Worm (Caenorhabditis elegans) whole organism, L3 larva: ENCODE measurements around the gene C47A4.3.

Experiments used
- aly-2 ChIP-seq: fragments of 150-350 bp; optimal IDR thresholded peaks from 2 replicates; lab custom pipeline; 2014; ENCODE audit warnings: missing biosample characterization, missing genetic modification characterization
- ceh-16 ChIP-seq: sonication (generic microtip); optimal IDR thresholded peaks from 2 replicates; lab custom pipeline; 2017; ENCODE audit warnings: missing biosample characterization, missing genetic modification characterization
- ceh-82 ChIP-seq: fragments of 150-350 bp; optimal IDR thresholded peaks from 2 replicates; lab custom pipeline; 2014; ENCODE audit warnings: missing biosample characterization, missing genetic modification characterization
- ceh-9 ChIP-seq: sonication (generic microtip); optimal IDR thresholded peaks from 2 replicates; lab custom pipeline; 2018; ENCODE audit warnings: missing biosample characterization, missing genetic modification characterization
- egl-27 ChIP-seq: sonication (generic microtip); optimal IDR thresholded peaks from 4 replicates; lab custom pipeline; 2017; ENCODE audit warnings: missing biosample characterization, missing genetic modification reagents, missing genetic modification characterization
- egl-5 ChIP-seq: fragments of 150-350 bp; optimal IDR thresholded peaks from 2 replicates; lab custom pipeline; 2017; ENCODE audit warnings: missing biosample characterization, missing genetic modification reagents, missing genetic modification characterization, inconsistent platforms
- elt-1 ChIP-seq: fragments of 150-350 bp; optimal IDR thresholded peaks from 2 replicates; lab custom pipeline; 2014; ENCODE audit warnings: missing biosample characterization, missing genetic modification characterization
- fkh-10 ChIP-seq: sonication (generic microtip); optimal IDR thresholded peaks from 2 replicates; lab custom pipeline; 2017; ENCODE audit warnings: missing biosample characterization, missing genetic modification reagents, missing genetic modification characterization
- fkh-2 ChIP-seq: fragments of 150-350 bp; optimal IDR thresholded peaks from 2 replicates; lab custom pipeline; 2014; ENCODE audit warnings: missing biosample characterization, missing genetic modification reagents, missing genetic modification characterization
- fos-1 ChIP-seq: fragments of 150-350 bp; optimal IDR thresholded peaks from 2 replicates; lab custom pipeline; 2014; ENCODE audit warnings: missing biosample characterization, missing genetic modification characterization
- hmg-11 ChIP-seq: sonication (generic microtip); optimal IDR thresholded peaks from 2 replicates; lab custom pipeline; 2016; ENCODE audit warnings: missing genetic modification characterization, missing compliant biosample characterization
- lin-39 ChIP-seq: fragments of 150-350 bp; optimal IDR thresholded peaks from 2 replicates; lab custom pipeline; 2018; ENCODE audit warnings: missing biosample characterization, missing genetic modification reagents, missing genetic modification characterization
- lsy-12 ChIP-seq: sonication (generic microtip); optimal IDR thresholded peaks from 2 replicates; lab custom pipeline; 2016; ENCODE audit warnings: mild to moderate bottlenecking, missing genetic modification characterization, missing compliant biosample characterization
- mdl-1 ChIP-seq: fragments of 150-350 bp; optimal IDR thresholded peaks from 2 replicates; lab custom pipeline; 2014; ENCODE audit warnings: missing biosample characterization, missing genetic modification characterization
- mml-1 ChIP-seq: fragments of 150-350 bp; sonication (generic microtip); optimal IDR thresholded peaks from 3 replicates; lab custom pipeline; 2014; ENCODE audit warnings: missing biosample characterization, missing genetic modification characterization
- nfya-1 ChIP-seq: sonication (generic microtip); optimal IDR thresholded peaks from 2 replicates; lab custom pipeline; 2017; ENCODE audit warnings: missing genetic modification characterization, mild to moderate bottlenecking, missing compliant biosample characterization, antibody characterized with exemption, moderate library complexity; ENCODE audit not compliant: insufficient read depth
- nhr-11 ChIP-seq: fragments of 150-350 bp; optimal IDR thresholded peaks from 2 replicates; lab custom pipeline; 2014; ENCODE audit warnings: missing biosample characterization, missing genetic modification characterization
- nhr-237 ChIP-seq: fragments of 150-350 bp; optimal IDR thresholded peaks from 2 replicates; lab custom pipeline; 2014; ENCODE audit warnings: missing biosample characterization, missing genetic modification characterization
- nhr-25 ChIP-seq: sonication (generic microtip); optimal IDR thresholded peaks from 2 replicates; lab custom pipeline; 2017; ENCODE audit warnings: missing biosample characterization, missing genetic modification characterization
- nhr-43 ChIP-seq: sonication (generic microtip); optimal IDR thresholded peaks from 2 replicates; lab custom pipeline; 2016; ENCODE audit warnings: mild to moderate bottlenecking, missing genetic modification characterization, missing compliant biosample characterization; ENCODE audit not compliant: poor library complexity, severe bottlenecking
- nhr-67 ChIP-seq: fragments of 150-350 bp; optimal IDR thresholded peaks from 2 replicates; lab custom pipeline; 2014; ENCODE audit warnings: missing biosample characterization, missing genetic modification characterization
- nhr-76 ChIP-seq: fragments of 150-350 bp; sonication (generic microtip); optimal IDR thresholded peaks from 5 replicates; lab custom pipeline; 2014; ENCODE audit warnings: missing biosample characterization, missing genetic modification characterization
- nhr-77 ChIP-seq: fragments of 150-350 bp; optimal IDR thresholded peaks from 2 replicates; lab custom pipeline; 2014; ENCODE audit warnings: missing biosample characterization, missing genetic modification characterization
- pqm-1 ChIP-seq: fragments of 150-350 bp; optimal IDR thresholded peaks from 2 replicates; lab custom pipeline; 2017; ENCODE audit warnings: missing biosample characterization, missing genetic modification characterization, inconsistent platforms
- sea-2 ChIP-seq: fragments of 150-350 bp; sonication (generic microtip); optimal IDR thresholded peaks from 4 replicates; lab custom pipeline; 2014; ENCODE audit warnings: missing biosample characterization, missing genetic modification reagents, missing genetic modification characterization
- tbx-2 ChIP-seq: sonication (generic microtip); optimal IDR thresholded peaks from 2 replicates; lab custom pipeline; 2016; ENCODE audit warnings: mild to moderate bottlenecking, missing genetic modification characterization, missing compliant biosample characterization
- unc-39 ChIP-seq: sonication (generic microtip); optimal IDR thresholded peaks from 4 replicates; lab custom pipeline; 2017; ENCODE audit warnings: missing biosample characterization, missing genetic modification characterization
- unc-62 ChIP-seq: fragments of 150-350 bp; sonication (generic microtip); optimal IDR thresholded peaks from 4 replicates; lab custom pipeline; 2014; ENCODE audit warnings: missing biosample characterization, missing genetic modification reagents, missing genetic modification characterization

C47A4.3 gene

ce11 chrIV:13694600-13694999 is 47.5 kb downstream of the C47A4.3 start:
- no peak for TF ChIP-seq nhr-76 (tag; lab: Kevin White, UChicago)
- TF ChIP-seq elt-1 (tag; lab: Kevin White, UChicago): peak; percentile 48
- no peak for TF ChIP-seq lsy-12 (tag; lab: Kevin White, UChicago)
- peak; percentile 85 for TF ChIP-seq unc-62 (GFP tag; lab: Kevin White, UChicago)
- peak; percentile 96 for TF ChIP-seq lin-39 (tag; lab: Kevin White, UChicago)
- peak; percentile 37 for TF ChIP-seq nfya-1 (tag; lab: Kevin White, UChicago)
- no peak for TF ChIP-seq nhr-11 (tag; lab: Kevin White, UChicago)
- TF ChIP-seq tbx-2 (tag; lab: Kevin White, UChicago): no peak
- TF ChIP-seq pqm-1: no peak
- no peak for TF ChIP-seq ceh-82 (tag; lab: Kevin White, UChicago)
- TF ChIP-seq hmg-11: peak; percentile 7
- no peak for TF ChIP-seq nhr-67 (tag; lab: Kevin White, UChicago)

- TF ChIP-seq ceh-9 (tag; lab: Kevin White, UChicago): no peak
- TF ChIP-seq fkh-2 (tag; lab: Kevin White, UChicago): no peak
- TF ChIP-seq mml-1 (tag; lab: Kevin White, UChicago): no peak
- TF ChIP-seq mdl-1 (tag; lab: Kevin White, UChicago): no peak
- TF ChIP-seq egl-27: no peak
- no peak for TF ChIP-seq nhr-237
- TF ChIP-seq aly-2 (tag; lab: Kevin White, UChicago): no peak
- no peak for TF ChIP-seq sea-2 (GFP tag; lab: Kevin White, UChicago)
- no peak for TF ChIP-seq hmg-11
- TF ChIP-seq ceh-16 (tag; lab: Kevin White, UChicago): no peak
- no peak for TF ChIP-seq unc-39 (tag; lab: Kevin White, UChicago)
- TF ChIP-seq nhr-77: no peak
- TF ChIP-seq nhr-25 (tag; lab: Kevin White, UChicago): no peak
- TF ChIP-seq fkh-10 (GFP tag; lab: Kevin White, UChicago): no peak
- no peak for TF ChIP-seq elt-1 (tag; lab: Kevin White, UChicago)
- no peak for TF ChIP-seq nhr-43 (tag; lab: Kevin White, UChicago)
- TF ChIP-seq lsy-12 (tag; lab: Kevin White, UChicago): no peak
- TF ChIP-seq unc-62 (GFP tag; lab: Kevin White, UChicago): no peak
These were observed 48.2 kb downstream of the C47A4.3 start for ce11 chrIV:13693976-13694375.

- TF ChIP-seq fos-1 (tag; lab: Kevin White, UChicago) (no peak), egl-5 (tag; lab: Kevin White, UChicago) (peak; percentile 79)
These were observed 49.6 kb downstream of the C47A4.3 start for ce11 chrIV:13692522-13692921.
